Fruit fly (Drosophila melanogaster): ENCODE data around the gene PCNA2.
A peak's percentile ranks its signal among the peaks of the same experiment; 100 is the strongest.

Gene PCNA2

dm6 chr2L:19546869-19547710 lies 36.7 kb downstream of the PCNA2 start, which contains the start of gene CG10337:
TSS of gene CG10337 (minus strand) at chr2L:19546959.
- peak; percentile 12 for TF ChIP-seq acj6 (GFP tag; optimal IDR thresholded peaks at IDR 0.05)
- peak; percentile 9 for TF ChIP-seq Smox (GFP tag; optimal IDR thresholded peaks at IDR 0.05)
- peak; percentile 13 to 15 for TF ChIP-seq ss (GFP tag; optimal IDR thresholded peaks at IDR 0.05)
- TF ChIP-seq topi (GFP tag; optimal IDR thresholded peaks at IDR 0.05): peak; percentile 34
- peak; percentile 36; the same call in 1 of the 3 replicates for TF ChIP-seq CG8119 (GFP tag; IDR thresholded peaks at IDR 0.05)
- TF ChIP-seq CG32006 (GFP tag; optimal IDR thresholded peaks at IDR 0.05): peak; percentile 29
- no peak for TF ChIP-seq Hr38 (GFP tag; optimal IDR thresholded peaks at IDR 0.05)
- peak; percentile 19 for TF ChIP-seq dsx (GFP tag; optimal IDR thresholded peaks at IDR 0.05; ENCODE audit: poor library complexity, severe bottlenecking)
- TF ChIP-seq CG6792 (GFP tag; optimal IDR thresholded peaks at IDR 0.05): no peak
- peak; percentile 8 for TF ChIP-seq Ets96B (tag; optimal IDR thresholded peaks at IDR 0.05)
- TF ChIP-seq CG34406 (GFP tag; optimal IDR thresholded peaks at IDR 0.05): peak; percentile 28
- TF ChIP-seq Eip78C (GFP tag): peak; percentile 84
- TF ChIP-seq CG6808 (GFP tag; optimal IDR thresholded peaks at IDR 0.05): no peak
- TF ChIP-seq fkh (GFP tag; optimal IDR thresholded peaks at IDR 0.05): peak; percentile 87
- TF ChIP-seq fd85E (GFP tag; optimal IDR thresholded peaks at IDR 0.05): no peak
- TF ChIP-seq CG1621 (tag; optimal IDR thresholded peaks at IDR 0.05): no peak
- peak; percentile 42; the same call in 1 of the 3 replicates for TF ChIP-seq CG6163 (GFP tag; IDR thresholded peaks at IDR 0.05)
- peak; percentile 7 for TF ChIP-seq lz (GFP tag; optimal IDR thresholded peaks at IDR 0.05)
- TF ChIP-seq CG6276 (GFP tag; optimal IDR thresholded peaks at IDR 0.05): no peak
- TF ChIP-seq CG15336 (GFP tag; IDR thresholded peaks at IDR 0.05): peak; percentile 52
- TF ChIP-seq Hr39 (GFP tag; optimal IDR thresholded peaks at IDR 0.05): peak; percentile 5
- TF ChIP-seq Gug (GFP tag; IDR thresholded peaks at IDR 0.05): no peak
- TF ChIP-seq net (GFP tag; optimal IDR thresholded peaks at IDR 0.05): peak; percentile 17
- no peak for TF ChIP-seq Blimp-1 (GFP tag; optimal IDR thresholded peaks at IDR 0.05)
- TF ChIP-seq CG11294 (GFP tag; IDR thresholded peaks at IDR 0.05): no peak
- peak; percentile 44; the same call in 1 of the 3 replicates for TF ChIP-seq eg (GFP tag; IDR thresholded peaks at IDR 0.05)
- peak; percentile 24 for TF ChIP-seq CG8632 (GFP tag; optimal IDR thresholded peaks at IDR 0.05)
- TF ChIP-seq CG3919 (GFP tag; optimal IDR thresholded peaks at IDR 0.05): peak; percentile 25
- peak; percentile 21 for TF ChIP-seq Hr4 (GFP tag; optimal IDR thresholded peaks at IDR 0.05)
- TF ChIP-seq vri (GFP tag; optimal IDR thresholded peaks at IDR 0.05): peak; percentile 55
- peak; percentile 9 for TF ChIP-seq OdsH (GFP tag; optimal IDR thresholded peaks at IDR 0.05)
- TF ChIP-seq esn (GFP tag; optimal IDR thresholded peaks at IDR 0.05): peak; percentile 6
- peak; percentile 72 for TF ChIP-seq svp (GFP tag)
- TF ChIP-seq CG10669 (GFP tag; optimal IDR thresholded peaks at IDR 0.05): no peak
- TF ChIP-seq spab (GFP tag; optimal IDR thresholded peaks at IDR 0.05): no peak
- TF ChIP-seq Sox102F (GFP tag; optimal IDR thresholded peaks at IDR 0.05): peak; percentile 19
- no peak for TF ChIP-seq CG3032 (tag; optimal IDR thresholded peaks at IDR 0.05)
- TF ChIP-seq Met (GFP tag; optimal IDR thresholded peaks at IDR 0.05): peak; percentile 38
- TF ChIP-seq salr (GFP tag; optimal IDR thresholded peaks at IDR 0.05): no peak
- no peak for TF ChIP-seq CG9139 (GFP tag; optimal IDR thresholded peaks at IDR 0.05)
- no peak for TF ChIP-seq Lpt (GFP tag; optimal IDR thresholded peaks at IDR 0.05)

Measured in whole organism, prepupa.